Fruit fly (Drosophila melanogaster): ENCODE measurements around the gene CG46468.

CG46468 gene

DNA sequence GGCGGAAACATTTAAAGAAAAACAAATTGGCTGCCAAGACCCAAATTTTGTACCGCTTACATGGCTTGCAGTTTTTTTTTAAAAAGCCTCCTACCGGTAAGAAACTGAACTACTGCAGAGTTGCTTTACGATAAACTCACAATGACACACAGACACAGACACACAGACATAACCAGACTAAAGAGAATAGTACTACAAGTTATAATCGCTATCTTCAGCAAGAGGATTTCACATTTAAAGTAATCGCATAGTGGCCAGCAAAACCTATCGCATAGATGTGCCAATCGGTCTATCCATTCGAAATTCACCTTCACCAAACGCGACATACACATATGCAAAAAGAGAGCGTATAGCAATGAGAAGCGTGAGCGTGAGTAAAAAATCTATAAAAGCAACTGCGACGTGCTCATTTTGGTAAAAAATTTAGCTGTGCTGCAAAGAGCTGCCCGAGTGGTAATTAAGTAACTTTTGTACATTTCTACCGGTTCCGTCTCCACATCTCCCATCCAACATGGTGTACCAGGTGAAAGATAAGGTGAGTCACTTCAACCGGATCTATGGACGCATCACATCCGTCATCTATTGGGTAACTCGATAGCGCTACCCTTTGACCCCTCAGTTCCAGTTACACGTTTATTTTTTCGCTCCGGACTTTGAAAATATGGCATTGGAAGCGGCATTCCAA, 47.9 kb upstream of the CG46468 start, which contains the start of gene Trx2 (continued):
- TF ChIP-seq CG5180 (GFP tag; optimal IDR thresholded peaks at IDR 0.05) (no peak), CG7357 (GFP tag; IDR thresholded peaks at IDR 0.05) (no peak), trh (GFP tag; optimal IDR thresholded peaks at IDR 0.05) (no peak), ftz-f1 (GFP tag; optimal IDR thresholded peaks at IDR 0.05) (no peak), CG4854 (GFP tag; optimal IDR thresholded peaks at IDR 0.05) (no peak), pfk (GFP tag; optimal IDR thresholded peaks at IDR 0.05) (peak; percentile 9), NFAT (GFP tag; IDR thresholded peaks at IDR 0.05) (peak; percentile 63), HLH54F (GFP tag; optimal IDR thresholded peaks at IDR 0.05) (no peak), Sin3A (optimal IDR thresholded peaks at IDR 0.05) (peak; percentile 49), oc (tag; optimal IDR thresholded peaks at IDR 0.05) (peak; percentile 14), CG13624 (GFP tag; optimal IDR thresholded peaks at IDR 0.05) (peak; percentile 62), Adf1 (GFP tag; IDR thresholded peaks at IDR 0.05) (peak; percentile 38; the same call in 1 of the 2 replicates), NK7.1 (GFP tag; optimal IDR thresholded peaks at IDR 0.05) (no peak), CG10147 (GFP tag; optimal IDR thresholded peaks at IDR 0.05) (no peak), CG18011 (GFP tag; optimal IDR thresholded peaks at IDR 0.05) (no peak), CG30020 (tag; optimal IDR thresholded peaks at IDR 0.05) (no peak), yki (optimal IDR thresholded peaks at IDR 0.05) (peak; percentile 8), CG9817 (tag; optimal IDR thresholded peaks at IDR 0.05) (no peak), Asciz (GFP tag; optimal IDR thresholded peaks at IDR 0.05) (no peak), CG12659 (GFP tag; optimal IDR thresholded peaks at IDR 0.05) (peak; percentile 51), Antp (GFP tag; optimal IDR thresholded peaks at IDR 0.05) (no peak), sqz (GFP tag; optimal IDR thresholded peaks at IDR 0.05) (peak; percentile 48), Atf-2 (GFP tag; optimal IDR thresholded peaks at IDR 0.05) (no peak), CG12155 (GFP tag; optimal IDR thresholded peaks at IDR 0.05) (no peak), Opbp (GFP tag; IDR thresholded peaks at IDR 0.05; ENCODE audit: partially characterized antibody) (0 out of 3 replicates have a peak, but pooled peaks have one; percentile 37), al (GFP tag; IDR thresholded peaks at IDR 0.05) (no peak), otp (GFP tag; IDR thresholded peaks at IDR 0.05) (peak; percentile 56; the same call in 1 of the 3 replicates), lola (GFP tag; optimal IDR thresholded peaks at IDR 0.05) (peak in 1 of 3 experiments; percentile 31), CG3163 (GFP tag; optimal IDR thresholded peaks at IDR 0.05) (no peak), CG43689 (GFP tag; IDR thresholded peaks at IDR 0.05) (no peak), MESR4 (GFP tag; optimal IDR thresholded peaks at IDR 0.05) (peak; percentile 44), mam (GFP tag; optimal IDR thresholded peaks at IDR 0.05) (no peak), eyg (GFP tag; optimal IDR thresholded peaks at IDR 0.05) (no peak), lbe (GFP tag; optimal IDR thresholded peaks at IDR 0.05) (no peak), ranshi (GFP tag; IDR thresholded peaks at IDR 0.05) (no peak; the same call in 1 of the 2 replicates), ham (GFP tag; IDR thresholded peaks at IDR 0.05) (no peak), Lhr (GFP tag; optimal IDR thresholded peaks at IDR 0.05) (no peak), bowl (GFP tag; IDR thresholded peaks at IDR 0.05) (no peak), CG8924 (tag; optimal IDR thresholded peaks at IDR 0.05) (no peak), CG2120 (GFP tag; optimal IDR thresholded peaks at IDR 0.05) (peak; percentile 2), sc (optimal IDR thresholded peaks at IDR 0.05) (no peak), sc (GFP tag; optimal IDR thresholded peaks at IDR 0.05) (no peak), Rx (GFP tag; IDR thresholded peaks at IDR 0.05) (no peak), Fer1 (GFP tag; optimal IDR thresholded peaks at IDR 0.05) (peak; percentile 46), CG13123 (GFP tag; optimal IDR thresholded peaks at IDR 0.05) (no peak), onecut (GFP tag; IDR thresholded peaks at IDR 0.05) (peak; percentile 68), CG9876 (GFP tag; optimal IDR thresholded peaks at IDR 0.05) (no peak), Gug (GFP tag; IDR thresholded peaks at IDR 0.05) (no peak), Ssrp (tag; optimal IDR thresholded peaks at IDR 0.05) (no peak), grau (tag; optimal IDR thresholded peaks at IDR 0.05) (peak; percentile 3), Dp (GFP tag; optimal IDR thresholded peaks at IDR 0.05) (peak; percentile 57)
